Fruit fly (Drosophila melanogaster): ENCODE data around the gene CG11345.

The CG11345 gene

DNA sequence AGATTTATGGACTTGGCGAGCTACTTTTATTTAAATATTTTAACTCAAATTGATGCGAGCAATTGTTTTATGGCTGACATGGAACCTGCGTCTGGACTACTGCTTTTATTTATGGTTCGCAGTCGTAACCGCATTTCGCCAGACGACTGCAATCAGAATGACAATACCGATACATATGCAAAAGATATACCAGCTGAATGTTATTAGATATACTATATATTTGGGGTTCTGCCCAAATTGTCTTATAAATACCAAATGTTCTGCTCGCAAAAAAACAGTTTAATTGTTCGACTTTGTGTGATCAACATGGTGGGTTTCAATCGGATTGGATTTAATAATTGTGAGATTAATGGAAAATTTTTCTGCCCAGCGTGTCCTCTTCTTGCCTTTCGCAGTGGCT lies 11.7 kb upstream of the CG11345 start, which contains the start of gene CG32249:
TSS of gene CG32249 (plus strand) at position 301 of the 400 bp plus-strand sequence.
- no peak for TF ChIP-seq noc (tag; optimal IDR thresholded peaks at IDR 0.05)

DNA sequence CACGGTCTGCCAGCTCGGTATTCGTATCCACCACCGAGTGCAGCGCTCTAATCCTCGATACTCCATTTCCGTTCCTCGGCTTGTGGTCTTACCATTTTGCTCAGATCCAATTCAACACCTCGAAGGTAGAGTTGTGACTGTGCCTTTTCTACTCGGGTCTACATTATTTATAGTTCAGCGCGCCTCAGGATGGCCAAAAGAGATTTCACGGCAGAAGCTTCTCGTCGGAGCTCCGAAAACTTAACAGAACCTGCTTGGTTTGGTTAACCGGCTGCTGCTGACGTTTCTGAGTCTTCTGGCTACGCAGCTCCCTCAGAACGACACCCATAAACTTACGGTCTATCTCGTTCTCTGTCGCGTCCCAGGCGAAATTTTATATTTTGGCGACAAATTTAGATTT lies 8.6 kb upstream of the CG11345 start, which contains the start of gene CG32241:
TSS of gene CG32241 (minus strand) at position 101 of the 400 bp plus-strand sequence.
- TF ChIP-seq noc (tag; optimal IDR thresholded peaks at IDR 0.05): no peak

dm6 chr3L:4463773-4464301 lies 5.9 kb upstream of the CG11345 start, which contains the start of gene CG15024:
Gene CG15024, minus strand, starts transcription at chr3L:4463823.
- no peak for TF ChIP-seq noc (tag; optimal IDR thresholded peaks at IDR 0.05)

dm6 chr3L:4461454-4462045 lies 3.6 kb upstream of the CG11345 start, which contains the start of gene CG15023:
Gene CG15023, minus strand, starts transcription at chr3L:4461504.
- TF ChIP-seq noc (tag; optimal IDR thresholded peaks at IDR 0.05): no peak

- TF ChIP-seq noc (tag; optimal IDR thresholded peaks at IDR 0.05): no peak
These were observed 2.5 kb upstream of the CG11345 start, which contains the start of gene CG15022 for dm6 chr3L:4460307-4461088. Gene CG15022, minus strand, starts transcription at chr3L:4460317.

dm6 chr3L:4447229-4447628 lies 10.7 kb downstream of the CG11345 start:
- TF ChIP-seq noc (tag; optimal IDR thresholded peaks at IDR 0.05): no peak

dm6 chr3L:4446273-4446672 lies 11.7 kb downstream of the CG11345 start, which contains the start of gene CG12607:
Gene CG12607, plus strand, starts transcription at chr3L:4446573.
- no peak for TF ChIP-seq noc (tag; optimal IDR thresholded peaks at IDR 0.05)

- peak; percentile 69 for TF ChIP-seq noc (tag; optimal IDR thresholded peaks at IDR 0.05)
These were observed 12.1 kb downstream of the CG11345 start for dm6 chr3L:4445824-4446223.

- no peak for TF ChIP-seq noc (tag; optimal IDR thresholded peaks at IDR 0.05)
These were observed 15.8 kb downstream of the CG11345 start for dm6 chr3L:4442168-4442567.

- TF ChIP-seq noc (tag; optimal IDR thresholded peaks at IDR 0.05): no peak
These were observed 17.8 kb downstream of the CG11345 start for dm6 chr3L:4440153-4440552.

DNA sequence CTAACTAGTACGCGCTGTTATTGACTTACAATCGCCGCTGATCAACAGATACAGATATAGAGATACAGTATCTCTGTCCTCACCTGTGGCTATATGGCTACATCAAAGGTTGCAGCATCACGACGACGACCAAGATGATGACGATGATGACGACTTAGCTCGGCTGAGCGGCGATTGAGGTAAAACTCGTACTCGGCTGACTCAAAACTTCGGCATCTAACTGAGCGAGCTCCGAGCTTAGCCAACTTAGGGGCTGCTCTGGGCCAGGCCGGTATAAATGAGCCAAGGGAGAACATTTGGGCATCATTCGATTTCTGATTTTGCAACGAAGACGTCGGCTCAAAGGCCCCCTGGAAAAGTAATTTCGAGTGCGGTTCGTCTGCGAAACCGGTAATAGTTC lies 21.5 kb downstream of the CG11345 start, which contains the start of gene CG15021:
TSS of gene CG15021 (plus strand) at position 301 of the 400 bp plus-strand sequence.
- no peak for TF ChIP-seq noc (tag; optimal IDR thresholded peaks at IDR 0.05)

dm6 chr3L:4431111-4431730 lies 26.7 kb downstream of the CG11345 start:
- no peak for TF ChIP-seq noc (tag; optimal IDR thresholded peaks at IDR 0.05)

DNA sequence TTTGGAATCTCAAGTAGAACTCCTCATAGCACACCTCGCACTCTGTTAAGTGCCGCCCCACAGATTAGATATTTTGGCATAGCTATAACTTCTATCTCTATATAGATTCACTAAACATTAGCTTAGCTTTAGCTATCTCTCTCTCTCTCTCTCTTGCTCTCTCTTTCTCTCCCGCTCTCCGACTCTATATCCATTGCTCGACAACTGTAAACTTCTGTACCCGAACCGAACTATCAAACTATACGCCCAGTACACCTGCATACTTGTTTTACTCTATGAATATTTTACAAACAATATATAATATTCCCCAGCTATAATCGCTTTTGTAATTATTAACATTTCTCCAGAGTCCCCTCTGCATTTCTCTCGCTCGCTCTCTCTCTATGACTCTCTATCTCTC lies 27.6 kb downstream of the CG11345 start:
- no peak for TF ChIP-seq noc (tag; optimal IDR thresholded peaks at IDR 0.05)

dm6 chr3L:4428918-4429546 lies 28.9 kb downstream of the CG11345 start, which contains the start of gene nAChRbeta1:
Gene nAChRbeta1, plus strand, starts transcription at chr3L:4429349.
- TF ChIP-seq noc (tag; optimal IDR thresholded peaks at IDR 0.05): no peak

DNA sequence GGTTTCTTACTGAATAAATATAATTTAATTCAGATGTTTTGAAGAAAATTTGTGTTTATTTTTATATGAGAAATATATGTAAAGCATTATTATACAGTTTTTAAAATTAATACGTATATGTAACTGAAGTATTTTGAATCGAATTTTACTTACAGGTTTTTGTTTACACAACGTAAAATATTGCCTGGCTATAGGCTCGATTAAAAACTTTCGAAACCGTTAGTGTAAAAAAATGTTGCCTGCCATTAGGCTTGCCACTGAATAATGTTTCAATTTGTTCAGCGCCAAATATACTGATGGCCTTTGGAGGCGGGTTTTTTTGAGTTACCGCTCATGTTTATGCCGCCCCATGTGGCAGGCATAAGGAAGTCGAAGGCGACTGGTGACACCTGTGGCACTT lies 31.4 kb downstream of the CG11345 start:
- no peak for TF ChIP-seq noc (tag; optimal IDR thresholded peaks at IDR 0.05)

- TF ChIP-seq noc (tag; optimal IDR thresholded peaks at IDR 0.05): no peak
These were observed 36.6 kb downstream of the CG11345 start, which contains the start of gene CG15020 for dm6 chr3L:4421362-4421761. Gene CG15020, plus strand, starts transcription at chr3L:4421662.

Measured in whole organism, larva.